Fruit fly (Drosophila melanogaster) whole organism, embryonic: ENCODE data around the gene HisCl1.

ENCODE experiments used
- Asciz ChIP-seq: fragments of 200-800 bp; sonication (Bioruptor generic); optimal IDR thresholded peaks from 2 replicates; lab custom pipeline; 2017; ENCODE audit warnings: missing biosample characterization, mild to moderate bottlenecking, missing genetic modification characterization, missing genetic modification reagents
- B-H1 ChIP-seq: fragments of 200-800 bp; sonication (Bioruptor generic); IDR thresholded peaks from 3 replicates; pipeline ENCODE4 v1.3.6; 2022; ENCODE audit warnings: missing biosample characterization, missing genetic modification characterization
- B-H2 ChIP-seq: fragments of 200-800 bp; sonication (Bioruptor generic); optimal IDR thresholded peaks from 2 replicates; lab custom pipeline; 2018; ENCODE audit warnings: missing biosample characterization, mild to moderate bottlenecking, missing genetic modification characterization
- Blimp-1 ChIP-seq: fragments of 200-800 bp; sonication (Bioruptor generic); optimal IDR thresholded peaks from 3 replicates; lab custom pipeline; 2018; ENCODE audit warnings: missing biosample characterization, missing genetic modification characterization, mild to moderate bottlenecking, moderate library complexity, missing genetic modification reagents
- CG12219 ChIP-seq: fragments of 200-800 bp; sonication (Bioruptor generic); optimal IDR thresholded peaks from 3 replicates; lab custom pipeline; 2018; ENCODE audit warnings: missing biosample characterization, mild to moderate bottlenecking, missing genetic modification characterization
- CG12391 ChIP-seq: fragments of 200-800 bp; sonication (Bioruptor generic); optimal IDR thresholded peaks from 3 replicates; lab custom pipeline; 2018; ENCODE audit warnings: missing biosample characterization, mild to moderate bottlenecking, missing genetic modification characterization, moderate library complexity
- CG12744 ChIP-seq: fragments of 200-800 bp; sonication (Bioruptor generic); optimal IDR thresholded peaks from 2 replicates; lab custom pipeline; 2016; ENCODE audit warnings: missing biosample characterization, missing genetic modification characterization
- CG12769 ChIP-seq: fragments of 200-800 bp; sonication (Bioruptor generic); optimal IDR thresholded peaks from 2 replicates; lab custom pipeline; 2019; ENCODE audit warnings: missing biosample characterization, mild to moderate bottlenecking, missing genetic modification characterization, moderate library complexity
- CG13123 ChIP-seq: fragments of 200-800 bp; sonication (Bioruptor generic); optimal IDR thresholded peaks from 2 replicates; lab custom pipeline; 2016; ENCODE audit warnings: missing biosample characterization, missing genetic modification characterization
- CG13424 ChIP-seq: fragments of 200-800 bp; sonication (Bioruptor generic); optimal IDR thresholded peaks from 2 replicates; lab custom pipeline; 2019; ENCODE audit warnings: missing biosample characterization, mild to moderate bottlenecking, missing genetic modification characterization, moderate library complexity
- CG15011 ChIP-seq: fragments of 200-800 bp; sonication (Bioruptor generic); optimal IDR thresholded peaks from 3 replicates; lab custom pipeline; 2018; ENCODE audit warnings: missing biosample characterization, mild to moderate bottlenecking, missing genetic modification characterization
- CG15514 ChIP-seq: fragments of 200-800 bp; sonication (Bioruptor generic); optimal IDR thresholded peaks from 3 replicates; lab custom pipeline; 2017; ENCODE audit warnings: missing biosample characterization, missing genetic modification characterization, mild to moderate bottlenecking, moderate library complexity, missing genetic modification reagents
- CG15601 ChIP-seq: fragments of 200-800 bp; sonication (Bioruptor generic); optimal IDR thresholded peaks from 3 replicates; lab custom pipeline; 2019; ENCODE audit warnings: missing biosample characterization, mild to moderate bottlenecking, missing genetic modification characterization, moderate library complexity
- CG17829 ChIP-seq: fragments of 200-800 bp; optimal IDR thresholded peaks from 2 replicates; lab custom pipeline; 2019; ENCODE audit warnings: missing biosample characterization, mild to moderate bottlenecking, missing genetic modification characterization, moderate library complexity
- CG17912 ChIP-seq: fragments of 200-800 bp; sonication (Bioruptor generic); optimal IDR thresholded peaks from 2 replicates; lab custom pipeline; 2018; ENCODE audit warnings: missing biosample characterization, mild to moderate bottlenecking, missing genetic modification characterization
- CG18262 ChIP-seq: fragments of 200-800 bp; optimal IDR thresholded peaks from 3 replicates; lab custom pipeline; 2019; ENCODE audit warnings: missing biosample characterization, mild to moderate bottlenecking, missing genetic modification characterization, moderate library complexity
- CG1832 ChIP-seq: fragments of 200-800 bp; sonication (Bioruptor generic); optimal IDR thresholded peaks from 2 replicates; lab custom pipeline; 2017; ENCODE audit warnings: missing biosample characterization, mild to moderate bottlenecking, missing genetic modification characterization, inconsistent platforms
- CG18599 ChIP-seq: fragments of 200-800 bp; sonication (Bioruptor generic); optimal IDR thresholded peaks from 3 replicates; lab custom pipeline; 2017; ENCODE audit warnings: missing biosample characterization, missing genetic modification characterization, mild to moderate bottlenecking, moderate library complexity, missing genetic modification reagents
- CG30020 ChIP-seq: fragments of 200-800 bp; optimal IDR thresholded peaks from 2 replicates; lab custom pipeline; 2019; ENCODE audit warnings: missing biosample characterization, mild to moderate bottlenecking, missing genetic modification characterization, moderate library complexity
- CG3281 ChIP-seq: fragments of 200-800 bp; sonication (Bioruptor generic); optimal IDR thresholded peaks from 3 replicates; lab custom pipeline; 2017; ENCODE audit warnings: missing biosample characterization, mild to moderate bottlenecking, missing genetic modification characterization
- CG34376 ChIP-seq: fragments of 200-800 bp; sonication (Bioruptor generic); optimal IDR thresholded peaks from 2 replicates; lab custom pipeline; 2018; ENCODE audit warnings: missing biosample characterization, mild to moderate bottlenecking, missing genetic modification characterization
- CG42726 ChIP-seq: fragments of 200-800 bp; sonication (Bioruptor generic); IDR thresholded peaks from 2 replicates; pipeline ENCODE4 v1.3.6; 2022; ENCODE audit warnings: missing biosample characterization, missing genetic modification characterization; ENCODE audit not compliant: partially characterized antibody
- CG4328 ChIP-seq: fragments of 200-800 bp; sonication (Bioruptor generic); optimal IDR thresholded peaks from 3 replicates; lab custom pipeline; 2017; ENCODE audit warnings: missing biosample characterization, missing genetic modification reagents, missing genetic modification characterization
- CG4617 ChIP-seq: fragments of 200-800 bp; sonication (Bioruptor generic); optimal IDR thresholded peaks from 3 replicates; lab custom pipeline; 2016; ENCODE audit warnings: missing biosample characterization, missing genetic modification characterization, borderline replicate concordance
- CG4707 ChIP-seq: fragments of 200-800 bp; sonication (Bioruptor generic); optimal IDR thresholded peaks from 2 replicates; lab custom pipeline; 2018; ENCODE audit warnings: missing biosample characterization, mild to moderate bottlenecking, missing genetic modification characterization, moderate library complexity
- CG5180 ChIP-seq: fragments of 200-800 bp; sonication (Bioruptor generic); optimal IDR thresholded peaks from 3 replicates; lab custom pipeline; 2017; ENCODE audit warnings: missing biosample characterization, missing genetic modification characterization, mild to moderate bottlenecking, moderate library complexity, missing genetic modification reagents
- CG6175 ChIP-seq: fragments of 200-800 bp; sonication (Bioruptor generic); IDR thresholded peaks from 3 replicates; pipeline ENCODE4 v1.3.6; 2022; ENCODE audit warnings: missing biosample characterization, missing genetic modification characterization
- CG6854 ChIP-seq: fragments of 200-800 bp; sonication (Bioruptor generic); optimal IDR thresholded peaks from 3 replicates; lab custom pipeline; 2017; ENCODE audit warnings: missing biosample characterization, mild to moderate bottlenecking, missing genetic modification characterization
- CG7357 ChIP-seq: fragments of 200-800 bp; sonication (Bioruptor generic); IDR thresholded peaks from 3 replicates; pipeline ENCODE4 v1.3.6; 2022; ENCODE audit warnings: missing biosample characterization, missing genetic modification characterization
- CG7556 ChIP-seq: fragments of 200-800 bp; sonication (Bioruptor generic); optimal IDR thresholded peaks from 2 replicates; lab custom pipeline; 2017; ENCODE audit warnings: missing biosample characterization, mild to moderate bottlenecking, missing genetic modification characterization
- CG9797 ChIP-seq: fragments of 200-800 bp; sonication (Bioruptor generic); optimal IDR thresholded peaks from 3 replicates; lab custom pipeline; 2018; ENCODE audit warnings: missing biosample characterization, mild to moderate bottlenecking, missing genetic modification characterization
- CG9876 ChIP-seq: fragments of 200-800 bp; sonication (Bioruptor generic); optimal IDR thresholded peaks from 2 replicates; lab custom pipeline; 2016; ENCODE audit warnings: missing biosample characterization, missing genetic modification characterization
- CG9932 ChIP-seq: fragments of 200-800 bp; sonication (Bioruptor generic); IDR thresholded peaks from 2 replicates; pipeline ENCODE4 v1.3.6; 2022; ENCODE audit warnings: missing biosample characterization, missing genetic modification characterization
- CHES-1-like ChIP-seq: fragments of 200-800 bp; sonication (Bioruptor generic); optimal IDR thresholded peaks from 2 replicates; lab custom pipeline; 2016; ENCODE audit warnings: missing biosample characterization, missing genetic modification characterization
- Fer3 ChIP-seq: fragments of 200-800 bp; sonication (Bioruptor generic); optimal IDR thresholded peaks from 2 replicates; lab custom pipeline; 2018; ENCODE audit warnings: missing biosample characterization, mild to moderate bottlenecking, missing genetic modification characterization, moderate library complexity
- MTF-1 ChIP-seq: fragments of 200-800 bp; sonication (Bioruptor generic); optimal IDR thresholded peaks from 2 replicates; lab custom pipeline; 2018; ENCODE audit warnings: missing biosample characterization, mild to moderate bottlenecking, missing genetic modification characterization, borderline replicate concordance
- Mad ChIP-seq: fragments of 200-800 bp; sonication (Bioruptor generic); optimal IDR thresholded peaks from 2 replicates; lab custom pipeline; 2016; ENCODE audit warnings: missing biosample characterization, missing genetic modification characterization
- ara ChIP-seq: fragments of 200-800 bp; sonication (Bioruptor generic); IDR thresholded peaks from 2 replicates; pipeline ENCODE4 v1.3.6; 2022; ENCODE audit warnings: missing biosample characterization, missing genetic modification characterization
- crol ChIP-seq: fragments of 200-800 bp; sonication (Bioruptor generic); IDR thresholded peaks from 2 replicates; pipeline ENCODE4 v1.3.6; 2022; ENCODE audit warnings: missing biosample characterization, missing genetic modification characterization
- exex ChIP-seq: fragments of 200-800 bp; sonication (Bioruptor generic); optimal IDR thresholded peaks from 4 replicates; lab custom pipeline; 2018; ENCODE audit warnings: missing biosample characterization, mild to moderate bottlenecking, missing genetic modification characterization, moderate library complexity
- gt ChIP-seq: fragments of 200-800 bp; sonication (Bioruptor generic); IDR thresholded peaks from 2 replicates; pipeline ENCODE4 v1.3.6; 2022; ENCODE audit warnings: missing biosample characterization, missing genetic modification characterization
- her ChIP-seq: fragments of 200-800 bp; sonication (Bioruptor generic); optimal IDR thresholded peaks from 2 replicates; lab custom pipeline; 2016; ENCODE audit warnings: missing biosample characterization, missing genetic modification characterization
- lbe ChIP-seq: fragments of 200-800 bp; sonication (Bioruptor generic); optimal IDR thresholded peaks from 2 replicates; lab custom pipeline; 2016; ENCODE audit warnings: missing biosample characterization, mild to moderate bottlenecking, missing genetic modification characterization
- lilli ChIP-seq: fragments of 200-800 bp; sonication (Bioruptor generic); optimal IDR thresholded peaks from 3 replicates; lab custom pipeline; 2016; ENCODE audit warnings: missing biosample characterization, missing genetic modification characterization
- nau ChIP-seq: fragments of 200-800 bp; sonication (Bioruptor generic); optimal IDR thresholded peaks from 3 replicates; lab custom pipeline; 2017; ENCODE audit warnings: missing biosample characterization, mild to moderate bottlenecking, missing genetic modification characterization, missing genetic modification reagents
- phol ChIP-seq: fragments of 200-800 bp; sonication (Bioruptor generic); optimal IDR thresholded peaks from 3 replicates; lab custom pipeline; 2018; ENCODE audit warnings: missing biosample characterization, mild to moderate bottlenecking, missing genetic modification characterization, moderate library complexity
- salm ChIP-seq: fragments of 200-800 bp; sonication (Bioruptor generic); optimal IDR thresholded peaks from 2 replicates; lab custom pipeline; 2018; ENCODE audit warnings: missing biosample characterization, mild to moderate bottlenecking, missing genetic modification characterization
- tup ChIP-seq: fragments of 200-800 bp; sonication (Bioruptor generic); optimal IDR thresholded peaks from 2 replicates; lab custom pipeline; 2016; ENCODE audit warnings: missing biosample characterization, mild to moderate bottlenecking, missing genetic modification characterization, moderate library complexity

HisCl1 gene

dm6 chr3R:11764279-11764880, 22.6 kb upstream of the HisCl1 start, which contains the start of gene Lk6 (continued):
- peak; percentile 30 for TF ChIP-seq CG30020 (tag; lab: Kevin White, UChicago)
- peak; percentile 57 for TF ChIP-seq B-H2
- TF ChIP-seq CG18599 (GFP tag; lab: Kevin White, UChicago), result peak; percentile 77
- TF ChIP-seq CG15011, result peak; percentile 52
- peak; percentile 93 for TF ChIP-seq CG34376 (GFP tag; lab: Kevin White, UChicago)
- no peak for TF ChIP-seq tup
- peak; percentile 40 for TF ChIP-seq CG12219 (GFP tag; lab: Kevin White, UChicago)
- peak; percentile 60 for TF ChIP-seq CG5180 (GFP tag; lab: Kevin White, UChicago)
- TF ChIP-seq crol (GFP tag; lab: Robert Waterston, UW), result no peak
- TF ChIP-seq Mad (GFP tag; lab: Kevin White, UChicago), result peak; percentile 60
- peak; percentile 74 for TF ChIP-seq CG17829 (tag; lab: Kevin White, UChicago)
- peak; percentile 70 for TF ChIP-seq CG4707
- peak; percentile 63 for TF ChIP-seq nau (GFP tag; lab: Kevin White, UChicago)
- no peak for TF ChIP-seq B-H1 (GFP tag; lab: Robert Waterston, UW)
- TF ChIP-seq her (GFP tag; lab: Kevin White, UChicago), result peak; percentile 74
- TF ChIP-seq CG12769 (tag; lab: Kevin White, UChicago), result peak; percentile 80
- TF ChIP-seq CG4328 (GFP tag; lab: Kevin White, UChicago), result peak; percentile 63
- no peak for TF ChIP-seq CG9932 (GFP tag; lab: Robert Waterston, UW)
- TF ChIP-seq MTF-1 (GFP tag; lab: Kevin White, UChicago), result peak; percentile 45
- TF ChIP-seq CG42726 (GFP tag; lab: Robert Waterston, UW), result no peak
- TF ChIP-seq CG18262 (tag; lab: Kevin White, UChicago), result peak; percentile 43
- peak; percentile 86 for TF ChIP-seq CG15601 (tag; lab: Kevin White, UChicago)
- peak; percentile 30 for TF ChIP-seq Blimp-1
- peak; percentile 6 for TF ChIP-seq CG9876 (GFP tag; lab: Kevin White, UChicago)
- peak; percentile 25 for TF ChIP-seq CG7556 (GFP tag; lab: Kevin White, UChicago)
- TF ChIP-seq ara (GFP tag; lab: Robert Waterston, UW), result no peak
- TF ChIP-seq CG1832 (GFP tag; lab: Kevin White, UChicago), result no peak
- no peak for TF ChIP-seq CG6175 (GFP tag; lab: Robert Waterston, UW)
- TF ChIP-seq lbe (GFP tag; lab: Kevin White, UChicago), result peak; percentile 67
- peak; percentile 47 for TF ChIP-seq CHES-1-like (GFP tag; lab: Kevin White, UChicago)
- peak; percentile 34 for TF ChIP-seq CG12744
- TF ChIP-seq Asciz, result peak; percentile 43
- TF ChIP-seq Fer3 (tag; lab: Kevin White, UChicago), result peak; percentile 3
- TF ChIP-seq CG13424 (tag; lab: Kevin White, UChicago), result peak; percentile 49
- TF ChIP-seq CG13123 (GFP tag; lab: Kevin White, UChicago), result no peak
- TF ChIP-seq CG15514 (GFP tag; lab: Kevin White, UChicago), result peak; percentile 93
- peak; percentile 88 for TF ChIP-seq phol (tag; lab: Kevin White, UChicago)
- peak; percentile 60 for TF ChIP-seq CG6854 (GFP tag; lab: Kevin White, UChicago)
- peak; percentile 100 for TF ChIP-seq CG9797 (GFP tag; lab: Kevin White, UChicago)
- TF ChIP-seq exex (tag; lab: Kevin White, UChicago), result peak; percentile 36
- TF ChIP-seq CG7357 (GFP tag; lab: Robert Waterston, UW), result peak; percentile 73; the same call in 2 of the 3 replicates
- peak; percentile 15 for TF ChIP-seq CG4617
- peak; percentile 45 for TF ChIP-seq salm (tag; lab: Kevin White, UChicago)
- peak; percentile 72 for TF ChIP-seq CG3281
- peak; percentile 17 for TF ChIP-seq lilli (GFP tag; lab: Kevin White, UChicago)
- peak; percentile 66 for TF ChIP-seq CG12391 (tag; lab: Kevin White, UChicago)
- TF ChIP-seq CG17912 (GFP tag; lab: Kevin White, UChicago), result peak; percentile 60
- TF ChIP-seq gt, result no peak
